Fruit fly (Drosophila melanogaster): ENCODE results near the gene CG10466.
A peak's percentile ranks its signal among the peaks of the same experiment; 100 is the strongest.

Gene CG10466

dm6 chr2L:19763446-19763772 is 28.5 kb upstream of the CG10466 start:
- TF ChIP-seq CG15710 (tag; optimal IDR thresholded peaks at IDR 0.05) = no peak
- no peak for TF ChIP-seq CG32121 (GFP tag; IDR thresholded peaks at IDR 0.05)
- no peak for TF ChIP-seq CG9948 (tag; optimal IDR thresholded peaks at IDR 0.05)

DNA sequence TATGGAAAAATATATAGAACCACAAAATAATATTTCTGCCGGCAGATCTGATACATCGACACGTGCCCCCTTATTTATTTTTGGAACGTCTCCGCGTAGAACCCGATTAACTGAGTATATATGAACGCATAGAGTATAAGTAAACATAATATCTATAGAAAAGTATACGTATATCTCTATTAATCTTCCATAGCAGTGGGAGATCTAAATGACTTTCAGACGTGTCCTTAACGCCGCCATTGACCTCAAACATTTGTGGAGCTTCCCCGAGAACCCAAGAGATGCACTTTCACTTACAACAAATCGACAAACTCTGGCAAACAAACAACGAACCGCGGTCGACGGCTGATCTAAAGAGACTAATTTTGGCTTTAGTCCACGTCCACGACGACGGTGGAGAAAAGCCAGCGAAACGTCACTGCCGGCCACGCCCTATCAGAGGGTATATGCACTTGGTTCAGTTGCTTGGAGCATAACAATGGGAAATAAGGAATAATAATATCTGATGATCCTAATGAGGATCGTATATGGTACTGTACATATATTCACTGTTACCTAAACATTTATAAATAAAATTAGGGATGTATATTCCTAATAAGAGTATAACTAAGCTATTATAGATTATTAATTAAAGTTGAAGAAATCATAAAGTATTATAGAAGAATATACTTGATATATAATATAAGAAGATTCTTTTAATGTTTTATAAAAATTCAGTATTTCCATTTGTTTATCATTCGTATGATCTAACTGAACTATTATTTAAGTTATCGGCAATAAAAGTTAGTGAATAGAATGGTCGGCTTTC is 27.9 kb upstream of the CG10466 start, which contains the start of gene fbp:
Gene fbp (minus strand): TSS at position 364 of the 808 bp plus-strand sequence.
- no peak for TF ChIP-seq gl (tag; optimal IDR thresholded peaks at IDR 0.05)
- TF ChIP-seq Ets98B (GFP tag; IDR thresholded peaks at IDR 0.05) = no peak
- TF ChIP-seq EcR (GFP tag; optimal IDR thresholded peaks at IDR 0.05) = peak; percentile 51
- peak; percentile 52 for TF ChIP-seq CG4496 (GFP tag; IDR thresholded peaks at IDR 0.05)
- peak; percentile 51 for TF ChIP-seq CG13204 (GFP tag; optimal IDR thresholded peaks at IDR 0.05)
- TF ChIP-seq CG10348 (GFP tag; IDR thresholded peaks at IDR 0.05) = no peak
- peak; percentile 30 for TF ChIP-seq CG17806 (tag; optimal IDR thresholded peaks at IDR 0.05)
- TF ChIP-seq Pif1B (GFP tag; optimal IDR thresholded peaks at IDR 0.05) = no peak
- TF ChIP-seq CG8301 (tag; optimal IDR thresholded peaks at IDR 0.05) = peak; percentile 74
- TF ChIP-seq CG14655 (GFP tag; optimal IDR thresholded peaks at IDR 0.05) = peak; percentile 90
- TF ChIP-seq CG34367 (tag; optimal IDR thresholded peaks at IDR 0.05) = peak; percentile 57
- TF ChIP-seq CG12605 (GFP tag; IDR thresholded peaks at IDR 0.05) = no peak; the same call in 1 of the 2 replicates
- TF ChIP-seq CG15710 (tag; optimal IDR thresholded peaks at IDR 0.05) = peak; percentile 75
- peak; percentile 46 for TF ChIP-seq D1 (tag; optimal IDR thresholded peaks at IDR 0.05)
- no peak for TF ChIP-seq rn (GFP tag; IDR thresholded peaks at IDR 0.05)
- peak; percentile 85 for TF ChIP-seq CG8159 (tag; optimal IDR thresholded peaks at IDR 0.05)
- peak; percentile 70 for TF ChIP-seq CG9948 (tag; optimal IDR thresholded peaks at IDR 0.05)
- TF ChIP-seq Pif1A (GFP tag; optimal IDR thresholded peaks at IDR 0.05) = peak; percentile 9
- no peak for TF ChIP-seq CG32121 (GFP tag; IDR thresholded peaks at IDR 0.05)
- TF ChIP-seq fd96Ca (GFP tag; IDR thresholded peaks at IDR 0.05) = peak; percentile 49; the same call in 1 of the 3 replicates
- peak; percentile 68 for TF ChIP-seq Snoo (tag; optimal IDR thresholded peaks at IDR 0.05)

- TF ChIP-seq CG34367 (tag; optimal IDR thresholded peaks at IDR 0.05) (no peak), CG10348 (GFP tag; IDR thresholded peaks at IDR 0.05) (no peak), Pif1A (GFP tag; optimal IDR thresholded peaks at IDR 0.05) (no peak), CG9948 (tag; optimal IDR thresholded peaks at IDR 0.05) (no peak), gl (tag; optimal IDR thresholded peaks at IDR 0.05) (no peak), CG8301 (tag; optimal IDR thresholded peaks at IDR 0.05) (no peak), CG12605 (GFP tag; IDR thresholded peaks at IDR 0.05) (peak; percentile 24; the same call in 1 of the 2 replicates), CG4496 (GFP tag; IDR thresholded peaks at IDR 0.05) (peak; percentile 65; the same call in 2 of the 3 replicates), CG8159 (tag; optimal IDR thresholded peaks at IDR 0.05) (no peak), EcR (GFP tag; optimal IDR thresholded peaks at IDR 0.05) (no peak), Ets98B (GFP tag; IDR thresholded peaks at IDR 0.05) (no peak), CG17806 (tag; optimal IDR thresholded peaks at IDR 0.05) (no peak), CG32121 (GFP tag; IDR thresholded peaks at IDR 0.05) (no peak), D1 (tag; optimal IDR thresholded peaks at IDR 0.05) (no peak), CG13204 (GFP tag; optimal IDR thresholded peaks at IDR 0.05) (no peak)
Measured at dm6 chr2L:19764581-19765136, 27.2 kb upstream of the CG10466 start.

dm6 chr2L:19765406-19765805 is 26.5 kb upstream of the CG10466 start:
- TF ChIP-seq CG4496 (GFP tag; IDR thresholded peaks at IDR 0.05) (no peak), D1 (tag; optimal IDR thresholded peaks at IDR 0.05) (no peak), CG32121 (GFP tag; IDR thresholded peaks at IDR 0.05) (no peak), rn (GFP tag; IDR thresholded peaks at IDR 0.05) (no peak), CG8159 (tag; optimal IDR thresholded peaks at IDR 0.05) (no peak), Pif1A (GFP tag; optimal IDR thresholded peaks at IDR 0.05) (no peak), CG12605 (GFP tag; IDR thresholded peaks at IDR 0.05) (no peak), CG34367 (tag; optimal IDR thresholded peaks at IDR 0.05) (no peak), CG15710 (tag; optimal IDR thresholded peaks at IDR 0.05) (no peak), CG9948 (tag; optimal IDR thresholded peaks at IDR 0.05) (no peak), fd96Ca (GFP tag; IDR thresholded peaks at IDR 0.05) (no peak), Ets98B (GFP tag; IDR thresholded peaks at IDR 0.05) (no peak), CG14655 (GFP tag; optimal IDR thresholded peaks at IDR 0.05) (no peak), CG13204 (GFP tag; optimal IDR thresholded peaks at IDR 0.05) (no peak), gl (tag; optimal IDR thresholded peaks at IDR 0.05) (no peak), Pif1B (GFP tag; optimal IDR thresholded peaks at IDR 0.05) (no peak), CG8301 (tag; optimal IDR thresholded peaks at IDR 0.05) (no peak), CG17806 (tag; optimal IDR thresholded peaks at IDR 0.05) (no peak), EcR (GFP tag; optimal IDR thresholded peaks at IDR 0.05) (no peak)

- TF ChIP-seq CG13204 (GFP tag; optimal IDR thresholded peaks at IDR 0.05) (no peak), Pif1B (GFP tag; optimal IDR thresholded peaks at IDR 0.05) (no peak), EcR (GFP tag; optimal IDR thresholded peaks at IDR 0.05) (no peak), CG8159 (tag; optimal IDR thresholded peaks at IDR 0.05) (no peak), CG4496 (GFP tag; IDR thresholded peaks at IDR 0.05) (no peak), CG12605 (GFP tag; IDR thresholded peaks at IDR 0.05) (no peak), gl (tag; optimal IDR thresholded peaks at IDR 0.05) (no peak), CG9948 (tag; optimal IDR thresholded peaks at IDR 0.05) (no peak), rn (GFP tag; IDR thresholded peaks at IDR 0.05) (no peak), CG17806 (tag; optimal IDR thresholded peaks at IDR 0.05) (no peak), CG15710 (tag; optimal IDR thresholded peaks at IDR 0.05) (no peak), CG8301 (tag; optimal IDR thresholded peaks at IDR 0.05) (no peak), CG34367 (tag; optimal IDR thresholded peaks at IDR 0.05) (no peak), CG10348 (GFP tag; IDR thresholded peaks at IDR 0.05) (no peak), Ets98B (GFP tag; IDR thresholded peaks at IDR 0.05) (no peak), CG14655 (GFP tag; optimal IDR thresholded peaks at IDR 0.05) (no peak), CG32121 (GFP tag; IDR thresholded peaks at IDR 0.05) (no peak), fd96Ca (GFP tag; IDR thresholded peaks at IDR 0.05) (no peak), Pif1A (GFP tag; optimal IDR thresholded peaks at IDR 0.05) (no peak), Snoo (tag; optimal IDR thresholded peaks at IDR 0.05) (no peak)
Measured at dm6 chr2L:19768967-19769366, 22.9 kb upstream of the CG10466 start, which contains the start of gene bsh. TSS of gene bsh (minus strand) at chr2L:19769067.

Data from whole organism, pupa.